Fruit fly (Drosophila melanogaster) whole organism, embryonic: Measurements from ENCODE around the gene RpL34b.

Experiments
- B-H1 ChIP-seq: fragments of 200-800 bp; sonication (Bioruptor generic); IDR thresholded peaks from 3 replicates; pipeline ENCODE4 v1.3.6; 2022; ENCODE audit warnings: missing biosample characterization, missing genetic modification characterization
- CG10543 ChIP-seq: fragments of 200-800 bp; sonication (Bioruptor generic); optimal IDR thresholded peaks from 3 replicates; lab custom pipeline; 2017; ENCODE audit warnings: missing biosample characterization, mild to moderate bottlenecking, missing genetic modification characterization, moderate library complexity
- CG12769 ChIP-seq: fragments of 200-800 bp; sonication (Bioruptor generic); optimal IDR thresholded peaks from 2 replicates; lab custom pipeline; 2019; ENCODE audit warnings: missing biosample characterization, mild to moderate bottlenecking, missing genetic modification characterization, moderate library complexity
- CG13424 ChIP-seq: fragments of 200-800 bp; sonication (Bioruptor generic); optimal IDR thresholded peaks from 2 replicates; lab custom pipeline; 2019; ENCODE audit warnings: missing biosample characterization, mild to moderate bottlenecking, missing genetic modification characterization, moderate library complexity
- CG15696 ChIP-seq: fragments of 200-800 bp; sonication (Bioruptor generic); optimal IDR thresholded peaks from 2 replicates; lab custom pipeline; 2019; ENCODE audit warnings: missing biosample characterization, mild to moderate bottlenecking, missing genetic modification characterization, moderate library complexity
- CG16779 ChIP-seq: fragments of 200-800 bp; sonication (Bioruptor generic); IDR thresholded peaks from 2 replicates; pipeline ENCODE4 v1.3.6; 2022; ENCODE audit warnings: missing biosample characterization, missing genetic modification characterization
- CG17912 ChIP-seq: fragments of 200-800 bp; sonication (Bioruptor generic); optimal IDR thresholded peaks from 2 replicates; lab custom pipeline; 2018; ENCODE audit warnings: missing biosample characterization, mild to moderate bottlenecking, missing genetic modification characterization
- CG30020 ChIP-seq: fragments of 200-800 bp; optimal IDR thresholded peaks from 2 replicates; lab custom pipeline; 2019; ENCODE audit warnings: missing biosample characterization, mild to moderate bottlenecking, missing genetic modification characterization, moderate library complexity
- CG32772 ChIP-seq: fragments of 200-800 bp; sonication (Bioruptor generic); IDR thresholded peaks from 2 replicates; pipeline ENCODE4 v1.3.6; 2022; ENCODE audit warnings: missing biosample characterization, missing genetic modification characterization
- CG33213 ChIP-seq: fragments of 200-800 bp; sonication (Bioruptor generic); optimal IDR thresholded peaks from 3 replicates; lab custom pipeline; 2016; ENCODE audit warnings: missing biosample characterization, missing genetic modification characterization
- CG3838 ChIP-seq: fragments of 200-800 bp; sonication (Bioruptor generic); optimal IDR thresholded peaks from 3 replicates; lab custom pipeline; 2016; ENCODE audit warnings: missing biosample characterization, missing genetic modification characterization
- CG3995 ChIP-seq: fragments of 200-800 bp; sonication (Bioruptor generic); optimal IDR thresholded peaks from 3 replicates; lab custom pipeline; 2016; ENCODE audit warnings: missing biosample characterization, missing genetic modification characterization
- CG4360 ChIP-seq: fragments of 200-800 bp; sonication (Bioruptor generic); IDR thresholded peaks from 2 replicates; pipeline ENCODE4 v1.3.6; 2022; ENCODE audit warnings: missing biosample characterization, missing genetic modification characterization
- CG43689 ChIP-seq: fragments of 200-800 bp; sonication (Bioruptor generic); IDR thresholded peaks from 2 replicates; pipeline ENCODE4 v1.3.6; 2022; ENCODE audit warnings: missing biosample characterization, missing genetic modification characterization
- CG6254 ChIP-seq: fragments of 200-800 bp; sonication (Bioruptor generic); optimal IDR thresholded peaks from 3 replicates; lab custom pipeline; 2017; ENCODE audit warnings: mild to moderate bottlenecking, missing biosample characterization, missing genetic modification reagents, missing genetic modification characterization
- CG6689 ChIP-seq: fragments of 200-800 bp; sonication (Bioruptor generic); IDR thresholded peaks from 2 replicates; pipeline ENCODE4 v1.3.6; 2022; ENCODE audit warnings: missing biosample characterization, missing genetic modification characterization
- CoRest ChIP-seq: fragments of 200-800 bp; sonication (Bioruptor generic); optimal IDR thresholded peaks from 3 replicates; lab custom pipeline; 2018; ENCODE audit warnings: missing biosample characterization, mild to moderate bottlenecking, missing genetic modification characterization, moderate library complexity
- H2.0 ChIP-seq: fragments of 200-800 bp; sonication (Bioruptor generic); IDR thresholded peaks from 2 replicates; pipeline ENCODE4 v1.3.6; 2022; ENCODE audit warnings: missing biosample characterization, missing genetic modification characterization
- HLHmδ ChIP-seq: fragments of 200-800 bp; sonication (Bioruptor generic); optimal IDR thresholded peaks from 2 replicates; lab custom pipeline; 2018; ENCODE audit warnings: missing biosample characterization, mild to moderate bottlenecking, missing genetic modification characterization, moderate library complexity
- HmgD ChIP-seq: fragments of 200-800 bp; sonication (Bioruptor generic); optimal IDR thresholded peaks from 3 replicates; lab custom pipeline; 2016; ENCODE audit warnings: missing biosample characterization, missing genetic modification characterization
- MESR4 ChIP-seq: fragments of 200-800 bp; sonication (Bioruptor generic); optimal IDR thresholded peaks from 2 replicates; lab custom pipeline; 2018; ENCODE audit warnings: missing biosample characterization, mild to moderate bottlenecking, missing genetic modification characterization, moderate library complexity
- Sry-β ChIP-seq: fragments of 200-800 bp; sonication (Bioruptor generic); optimal IDR thresholded peaks from 2 replicates; lab custom pipeline; 2018; ENCODE audit warnings: missing biosample characterization, mild to moderate bottlenecking, missing genetic modification characterization, moderate library complexity
- TFAM ChIP-seq: fragments of 200-800 bp; sonication (Bioruptor generic); optimal IDR thresholded peaks from 2 replicates; lab custom pipeline; 2017; ENCODE audit warnings: missing biosample characterization, missing genetic modification characterization, inconsistent platforms
- cas ChIP-seq: fragments of 200-800 bp; sonication (Bioruptor generic); IDR thresholded peaks from 2 replicates; pipeline ENCODE4 v1.3.6; 2022; ENCODE audit warnings: missing biosample characterization, missing genetic modification characterization
- chm ChIP-seq: fragments of 200-800 bp; sonication (Bioruptor generic); IDR thresholded peaks from 2 replicates; pipeline ENCODE4 v1.3.6; 2022; ENCODE audit warnings: missing biosample characterization, missing genetic modification characterization
- dysf ChIP-seq: fragments of 200-800 bp; sonication (Bioruptor generic); IDR thresholded peaks from 3 replicates; pipeline ENCODE4 v1.3.6; 2022; ENCODE audit warnings: missing biosample characterization, missing genetic modification characterization
- gce ChIP-seq: fragments of 200-800 bp; sonication (Bioruptor generic); IDR thresholded peaks from 3 replicates; pipeline ENCODE4 v1.3.6; 2022; ENCODE audit warnings: missing biosample characterization, missing genetic modification characterization
- h ChIP-seq: fragments of >200 bp; optimal IDR thresholded peaks from 2 replicates; lab custom pipeline; 2017
- nmo ChIP-seq: fragments of 200-800 bp; sonication (Bioruptor generic); optimal IDR thresholded peaks from 2 replicates; lab custom pipeline; 2018; ENCODE audit warnings: missing biosample characterization, mild to moderate bottlenecking, missing genetic modification characterization, moderate library complexity
- onecut ChIP-seq: fragments of 200-800 bp; sonication (Bioruptor generic); IDR thresholded peaks from 2 replicates; pipeline ENCODE4 v1.3.6; 2022; ENCODE audit warnings: missing biosample characterization, missing genetic modification characterization
- pnt ChIP-seq: fragments of 200-800 bp; sonication (Bioruptor generic); optimal IDR thresholded peaks from 3 replicates; lab custom pipeline; 2016; ENCODE audit warnings: missing biosample characterization, missing genetic modification characterization
- prd ChIP-seq, 3 experiments: fragments of >200 bp in 2 of 3; fragments of 200-800 bp in 1 of 3; sonication (Bioruptor generic) in 1 of 3; optimal IDR thresholded peaks in 2 of 3; IDR thresholded peaks in 1 of 3; 2 replicates in 2 of 3; 3 replicates in 1 of 3; pipeline versions ENCODE4 v1.3.6 to Lab custom; 2017 to 2022; ENCODE audit warnings: missing biosample characterization in 1 of 3, missing genetic modification characterization in 1 of 3
- ranshi ChIP-seq: fragments of 200-800 bp; sonication (Bioruptor generic); IDR thresholded peaks from 2 replicates; pipeline ENCODE4 v1.3.6; 2022; ENCODE audit warnings: missing biosample characterization, missing genetic modification characterization
- sd ChIP-seq: fragments of 200-800 bp; sonication (Bioruptor generic); optimal IDR thresholded peaks from 3 replicates; lab custom pipeline; 2018; ENCODE audit warnings: missing biosample characterization, mild to moderate bottlenecking, missing genetic modification characterization, moderate library complexity
- so ChIP-seq: fragments of 200-800 bp; sonication (Bioruptor generic); IDR thresholded peaks from 3 replicates; pipeline ENCODE4 v1.3.6; 2022; ENCODE audit warnings: missing biosample characterization, missing genetic modification characterization
- tap ChIP-seq: fragments of 200-800 bp; optimal IDR thresholded peaks from 3 replicates; lab custom pipeline; 2019; ENCODE audit warnings: missing biosample characterization, mild to moderate bottlenecking, missing genetic modification characterization, moderate library complexity
- z ChIP-seq: fragments of 200-800 bp; sonication (Bioruptor generic); IDR thresholded peaks from 3 replicates; pipeline ENCODE4 v1.3.6; 2022; ENCODE audit warnings: missing biosample characterization, missing genetic modification characterization
- zfh1 ChIP-seq: fragments of 200-800 bp; sonication (Bioruptor generic); IDR thresholded peaks from 3 replicates; pipeline ENCODE4 v1.3.6; 2022; ENCODE audit warnings: missing biosample characterization, missing genetic modification characterization

Gene RpL34b

dm6 chr3R:9411928-9412640 is 11.1 kb upstream of the RpL34b start, which contains the start of the genes Task7 and alpha-Man-IIa (continued):
- TF ChIP-seq MESR4: no peak
- no peak for TF ChIP-seq zfh1
- no peak for TF ChIP-seq H2.0 (GFP tag; lab: Robert Waterston, UW)
- no peak for TF ChIP-seq B-H1
- TF ChIP-seq CG12769 (tag; lab: Kevin White, UChicago): no peak
- no peak for TF ChIP-seq CG4360 (GFP tag; lab: Robert Waterston, UW)
- TF ChIP-seq pnt (GFP tag; lab: Kevin White, UChicago): no peak
- peak; percentile 47 for TF ChIP-seq CG3995 (GFP tag; lab: Kevin White, UChicago)
- no peak for TF ChIP-seq gce
- TF ChIP-seq prd (optimal IDR thresholded peaks at IDR 0.05; lab: Kevin White, UChicago): no peak
- no peak for TF ChIP-seq prd (GFP tag; IDR thresholded peaks at IDR 0.05; lab: Robert Waterston, UW)
- no peak for TF ChIP-seq HmgD
- peak; percentile 42 for TF ChIP-seq nmo (GFP tag; lab: Kevin White, UChicago)
- no peak for TF ChIP-seq CG32772 (GFP tag; lab: Robert Waterston, UW)
- TF ChIP-seq so (GFP tag; lab: Robert Waterston, UW): no peak
- TF ChIP-seq cas (GFP tag; lab: Robert Waterston, UW): no peak
- TF ChIP-seq CG33213 (GFP tag; lab: Kevin White, UChicago): no peak
- TF ChIP-seq CG17912 (GFP tag; lab: Kevin White, UChicago): no peak
- TF ChIP-seq h (lab: Kevin White, UChicago): no peak
- TF ChIP-seq CG15696 (tag; lab: Kevin White, UChicago): no peak
- TF ChIP-seq z (GFP tag; lab: Robert Waterston, UW): no peak
- peak; percentile 42 for TF ChIP-seq CoRest
- TF ChIP-seq HLHmδ (GFP tag; lab: Kevin White, UChicago): no peak
- TF ChIP-seq tap (tag; lab: Kevin White, UChicago): no peak
- no peak for TF ChIP-seq CG13424

dm6 chr3R:9410182-9410581 is 9.2 kb upstream of the RpL34b start, which contains the start of gene betaTub85D:
TSS of gene betaTub85D (minus strand) at chr3R:9410282.
- TF ChIP-seq CG30020 (tag; lab: Kevin White, UChicago): no peak
- no peak for TF ChIP-seq dysf (GFP tag; lab: Robert Waterston, UW)
- TF ChIP-seq Sry-β (GFP tag; lab: Kevin White, UChicago): no peak
- TF ChIP-seq CG6254 (GFP tag; lab: Kevin White, UChicago): no peak
- no peak for TF ChIP-seq sd (tag; lab: Kevin White, UChicago)
- no peak for TF ChIP-seq CG10543 (GFP tag; lab: Kevin White, UChicago)
- TF ChIP-seq TFAM (GFP tag; lab: Kevin White, UChicago): no peak
- no peak for TF ChIP-seq chm (GFP tag; lab: Robert Waterston, UW)
- no peak for TF ChIP-seq CG6689 (GFP tag; lab: Robert Waterston, UW)
- no peak for TF ChIP-seq pnt (GFP tag; lab: Kevin White, UChicago)
- no peak for TF ChIP-seq ranshi (GFP tag; lab: Robert Waterston, UW)
- TF ChIP-seq CG3838 (GFP tag; lab: Kevin White, UChicago): no peak
- no peak for TF ChIP-seq CG16779 (GFP tag; lab: Robert Waterston, UW)
- TF ChIP-seq onecut (GFP tag; lab: Robert Waterston, UW): no peak
- TF ChIP-seq CG43689 (GFP tag; lab: Robert Waterston, UW): no peak
- TF ChIP-seq, all 482 proteins: peak for 0
